Fruit fly (Drosophila melanogaster): ENCODE measurements around the gene LManI.
A peak's percentile ranks its signal among the peaks of the same experiment; 100 is the strongest.

Gene LManI

dm6 chr2L:10428528-10428927, 28.5 kb downstream of the LManI start, which contains the start of gene CG5188 (continued):
- TF ChIP-seq CG9437 (GFP tag; optimal IDR thresholded peaks at IDR 0.05), result peak; percentile 25
- no peak for TF ChIP-seq sc (optimal IDR thresholded peaks at IDR 0.05)
- no peak for TF ChIP-seq sc (GFP tag; optimal IDR thresholded peaks at IDR 0.05)
- no peak for TF ChIP-seq Kr (GFP tag; optimal IDR thresholded peaks at IDR 0.05)
- TF ChIP-seq fru (optimal IDR thresholded peaks at IDR 0.05), result no peak
- TF ChIP-seq mam (GFP tag; optimal IDR thresholded peaks at IDR 0.05), result peak; percentile 44
- no peak for TF ChIP-seq CG12942 (GFP tag; optimal IDR thresholded peaks at IDR 0.05)
- TF ChIP-seq Dfd (GFP tag; optimal IDR thresholded peaks at IDR 0.05), result no peak
- peak; percentile 75; the same call in 1 of the 2 replicates for TF ChIP-seq MBD-R2 (GFP tag; IDR thresholded peaks at IDR 0.05)
- no peak; the same call in 1 of the 2 replicates for TF ChIP-seq amos (GFP tag; IDR thresholded peaks at IDR 0.05; ENCODE audit: partially characterized antibody)
- TF ChIP-seq Hr39 (optimal IDR thresholded peaks at IDR 0.05), result no peak
- no peak; the same call in 1 of the 2 replicates for TF ChIP-seq GATAe (GFP tag; conservative IDR thresholded peaks at IDR 0.05)
- no peak for TF ChIP-seq Jarid2 (GFP tag; optimal IDR thresholded peaks at IDR 0.05)
- peak; percentile 20 for TF ChIP-seq CG7271 (tag; optimal IDR thresholded peaks at IDR 0.05)
- TF ChIP-seq Neu2 (GFP tag; optimal IDR thresholded peaks at IDR 0.05; ENCODE audit: borderline replicate concordance), result no peak
- no peak for TF ChIP-seq CG15479 (GFP tag; optimal IDR thresholded peaks at IDR 0.05)
- TF ChIP-seq run (tag; optimal IDR thresholded peaks at IDR 0.05), result no peak
- TF ChIP-seq croc (GFP tag; conservative IDR thresholded peaks at IDR 0.05), result no peak
- peak; percentile 14; the same call in 1 of the 2 replicates for TF ChIP-seq lmd (GFP tag; IDR thresholded peaks at IDR 0.05)
- no peak for TF ChIP-seq Lpt (GFP tag; optimal IDR thresholded peaks at IDR 0.05)
- TF ChIP-seq ap (GFP tag; IDR thresholded peaks at IDR 0.05), result no peak
- no peak for TF ChIP-seq CG12236 (GFP tag; optimal IDR thresholded peaks at IDR 0.05)
- TF ChIP-seq lola (GFP tag; optimal IDR thresholded peaks at IDR 0.05), result peak in 1 of 3 experiments; percentile 37
- no peak for TF ChIP-seq CTCF (GFP tag; optimal IDR thresholded peaks at IDR 0.05)
- no peak for TF ChIP-seq CG16815 (GFP tag; optimal IDR thresholded peaks at IDR 0.05)
- TF ChIP-seq bcd (GFP tag; optimal IDR thresholded peaks at IDR 0.05), result no peak
- no peak for TF ChIP-seq CG4854 (GFP tag; optimal IDR thresholded peaks at IDR 0.05)
- TF ChIP-seq CG12219 (GFP tag; optimal IDR thresholded peaks at IDR 0.05), result no peak
- no peak for TF ChIP-seq Mes4 (GFP tag; optimal IDR thresholded peaks at IDR 0.05)
- TF ChIP-seq sens-2 (GFP tag; IDR thresholded peaks at IDR 0.05), result no peak
- TF ChIP-seq fd96Cb (tag; optimal IDR thresholded peaks at IDR 0.05), result peak; percentile 17
- TF ChIP-seq Xrp1 (GFP tag; IDR thresholded peaks at IDR 0.05), result peak; percentile 62; the same call in 1 of the 2 replicates
- peak; percentile 66; the same call in 2 of the 3 replicates for TF ChIP-seq CG11695 (GFP tag; IDR thresholded peaks at IDR 0.05)
- TF ChIP-seq CG7372 (GFP tag; IDR thresholded peaks at IDR 0.05), result no peak
- TF ChIP-seq CG2202 (tag; optimal IDR thresholded peaks at IDR 0.05), result no peak
- TF ChIP-seq CG6765 (GFP tag; optimal IDR thresholded peaks at IDR 0.05), result no peak
- TF ChIP-seq CG3995 (GFP tag; optimal IDR thresholded peaks at IDR 0.05), result peak; percentile 6
- no peak for TF ChIP-seq CG8281 (tag; optimal IDR thresholded peaks at IDR 0.05)
- TF ChIP-seq CG31441 (GFP tag; IDR thresholded peaks at IDR 0.05), result peak; percentile 64
- no peak for TF ChIP-seq corto (GFP tag; optimal IDR thresholded peaks at IDR 0.05)
- TF ChIP-seq mirr (GFP tag; optimal IDR thresholded peaks at IDR 0.05), result no peak
- no peak for TF ChIP-seq D19A (tag; optimal IDR thresholded peaks at IDR 0.05)
- no peak for TF ChIP-seq tap (tag; optimal IDR thresholded peaks at IDR 0.05)
- TF ChIP-seq dpn (GFP tag; optimal IDR thresholded peaks at IDR 0.05), result peak; percentile 15 to 56
- peak; percentile 63 for TF ChIP-seq PHDP (tag; optimal IDR thresholded peaks at IDR 0.05)
- TF ChIP-seq chinmo (GFP tag; IDR thresholded peaks at IDR 0.05; ENCODE audit: partially characterized antibody), result 0 out of 4 replicates have a peak, but pooled peaks have one; percentile 20
- TF ChIP-seq hb (GFP tag; IDR thresholded peaks at IDR 0.05; ENCODE audit: partially characterized antibody), result no peak
- TF ChIP-seq sob (GFP tag; IDR thresholded peaks at IDR 0.05), result peak; percentile 31; the same call in 1 of the 2 replicates
- TF ChIP-seq CG8388 (GFP tag; optimal IDR thresholded peaks at IDR 0.05), result peak; percentile 99
- peak; percentile 41; the same call in 1 of the 2 replicates for TF ChIP-seq Atf6 (GFP tag; IDR thresholded peaks at IDR 0.05)
- peak; percentile 45; the same call in 1 of the 3 replicates for TF ChIP-seq Aef1 (GFP tag; IDR thresholded peaks at IDR 0.05)
- peak; percentile 53 for TF ChIP-seq Sox100B (GFP tag; optimal IDR thresholded peaks at IDR 0.05)

All from whole organism, embryonic.